Worm (Caenorhabditis elegans) whole organism, L4 larva: ENCODE results near the gene oig-5.
A peak's percentile ranks its signal among the peaks of the same experiment; 100 is the strongest.
"Not testable (repeated sequence)": the region's sequence is repeated elsewhere in the genome, so short reads cannot be mapped to it uniquely, and the experiment has no call there.

Source experiments
- F37D6.2 ChIP-seq: sonication (generic microtip); optimal IDR thresholded peaks from 2 replicates; lab custom pipeline; 2016; ENCODE audit warnings: mild to moderate bottlenecking, missing genetic modification characterization, missing compliant biosample characterization
- T20F7.1 ChIP-seq: fragments of 200-800 bp; sonication (Bioruptor generic); optimal IDR thresholded peaks from 2 replicates; lab custom pipeline; 2018; ENCODE audit warnings: mild to moderate bottlenecking, missing genetic modification characterization, missing compliant biosample characterization
- Y105C5A.15 ChIP-seq: fragments of 200-800 bp; sonication (Bioruptor generic); IDR thresholded peaks from 2 replicates; pipeline ENCODE4 v1.3.6; 2022; ENCODE audit warnings: missing genetic modification characterization, missing compliant biosample characterization
- ama-1 ChIP-seq: fragments of 150-350 bp; optimal IDR thresholded peaks from 2 replicates; lab custom pipeline; 2014; ENCODE audit warnings: inconsistent platforms, mixed read lengths
- ceh-44 ChIP-seq: fragments of 200-800 bp; sonication (Bioruptor generic); IDR thresholded peaks from 2 replicates; pipeline ENCODE4 v1.3.6; 2022; ENCODE audit warnings: missing genetic modification reagents, missing genetic modification characterization, missing compliant biosample characterization
- ceh-82 ChIP-seq: sonication (generic microtip); optimal IDR thresholded peaks from 2 replicates; lab custom pipeline; 2017; ENCODE audit warnings: missing biosample characterization, missing genetic modification characterization
- ctbp-1 ChIP-seq: fragments of 200-800 bp; sonication (Bioruptor generic); IDR thresholded peaks from 2 replicates; pipeline ENCODE4 v1.3.6; 2022; ENCODE audit warnings: missing genetic modification reagents, missing genetic modification characterization, missing compliant biosample characterization
- daf-19 ChIP-seq: fragments of 200-800 bp; sonication (Bioruptor generic); conservative IDR thresholded peaks from 2 replicates; pipeline ENCODE4 v1.3.6; 2022; ENCODE audit warnings: missing genetic modification characterization, missing compliant biosample characterization
- dmd-6 ChIP-seq: fragments of 200-800 bp; sonication (Bioruptor generic); IDR thresholded peaks from 2 replicates; pipeline ENCODE4 v1.3.6; 2022; ENCODE audit warnings: missing genetic modification reagents, missing genetic modification characterization, missing compliant biosample characterization
- dmd-9 ChIP-seq: fragments of 200-800 bp; sonication (Bioruptor generic); IDR thresholded peaks from 2 replicates; pipeline ENCODE4 v1.3.6; 2022; ENCODE audit warnings: missing genetic modification reagents, missing genetic modification characterization, missing compliant biosample characterization
- dve-1 ChIP-seq: sonication (generic microtip); optimal IDR thresholded peaks from 2 replicates; lab custom pipeline; 2017; ENCODE audit warnings: antibody characterized with exemption, mild to moderate bottlenecking, missing genetic modification characterization, missing compliant biosample characterization; ENCODE audit not compliant: insufficient read depth
- hif-1 ChIP-seq, 2 experiments: sonication (generic microtip); optimal IDR thresholded peaks; 2 replicates each; lab custom pipeline; 2016 to 2017; ENCODE audit warnings: missing compliant biosample characterization in 2 of 2, missing genetic modification characterization in 2 of 2, missing genetic modification reagents in 2 of 2, missing genotype in 2 of 2, mild to moderate bottlenecking in 1 of 2
- hlh-11 ChIP-seq: fragments of 200-800 bp; sonication (Bioruptor generic); optimal IDR thresholded peaks from 2 replicates; lab custom pipeline; 2018; ENCODE audit warnings: mild to moderate bottlenecking, missing genetic modification characterization, missing compliant biosample characterization
- hlh-30 ChIP-seq: sonication (generic microtip); optimal IDR thresholded peaks from 2 replicates; lab custom pipeline; 2017; ENCODE audit warnings: antibody characterized with exemption, mild to moderate bottlenecking, missing genetic modification characterization, missing compliant biosample characterization; ENCODE audit not compliant: insufficient read depth
- hmg-1.1 ChIP-seq: fragments of 200-800 bp; sonication (Bioruptor generic); IDR thresholded peaks from 2 replicates; pipeline ENCODE4 v1.3.6; 2022; ENCODE audit warnings: missing genetic modification reagents, missing genetic modification characterization, missing compliant biosample characterization
- lin-1 ChIP-seq: fragments of 200-800 bp; sonication (Bioruptor generic); IDR thresholded peaks from 2 replicates; pipeline ENCODE4 v1.3.6; 2022; ENCODE audit warnings: missing genetic modification reagents, missing genetic modification characterization, missing compliant biosample characterization
- lin-13 ChIP-seq: fragments of 150-350 bp; optimal IDR thresholded peaks from 2 replicates; lab custom pipeline; 2014; ENCODE audit warnings: missing biosample characterization, missing genetic modification reagents, missing genetic modification characterization
- lin-38 ChIP-seq: fragments of 200-800 bp; sonication (Bioruptor generic); IDR thresholded peaks from 2 replicates; pipeline ENCODE4 v1.3.6; 2022; ENCODE audit warnings: missing genetic modification reagents, missing genetic modification characterization, missing compliant biosample characterization
- lsy-2 ChIP-seq, 2 experiments: fragments of 150-350 bp in 1 of 2; sonication (generic microtip) in 1 of 2; optimal IDR thresholded peaks; 2 replicates each; lab custom pipeline; 2014 to 2017; ENCODE audit warnings: missing biosample characterization in 2 of 2, missing genetic modification characterization in 2 of 2
- madf-5 ChIP-seq, 2 experiments: fragments of 200-800 bp; sonication (Bioruptor generic); IDR thresholded peaks; 2 replicates each; pipeline ENCODE4 v1.3.6; 2022; ENCODE audit warnings: missing compliant biosample characterization in 2 of 2, missing genetic modification characterization in 2 of 2
- madf-9 ChIP-seq: fragments of 200-800 bp; sonication (Bioruptor generic); conservative IDR thresholded peaks from 2 replicates; pipeline ENCODE4 v1.3.6; 2022; ENCODE audit warnings: missing genetic modification reagents, missing genetic modification characterization, missing compliant biosample characterization
- mdl-1 ChIP-seq, 2 experiments: fragments of 150-350 bp in 1 of 2; sonication (generic microtip) in 1 of 2; optimal IDR thresholded peaks; 2 replicates each; lab custom pipeline; 2014 to 2017; ENCODE audit warnings: missing biosample characterization in 2 of 2, missing genetic modification characterization in 2 of 2
- mdt-29 ChIP-seq: fragments of 200-800 bp; sonication (Bioruptor generic); IDR thresholded peaks from 2 replicates; pipeline ENCODE4 v1.3.6; 2022; ENCODE audit warnings: missing genetic modification reagents, missing genetic modification characterization, missing compliant biosample characterization
- mep-1 ChIP-seq: fragments of 150-350 bp; sonication (generic microtip); optimal IDR thresholded peaks from 3 replicates; lab custom pipeline; 2014; ENCODE audit warnings: missing biosample characterization, missing genetic modification characterization
- mxl-2 ChIP-seq: fragments of 200-800 bp; sonication (Bioruptor generic); conservative IDR thresholded peaks from 2 replicates; pipeline ENCODE4 v1.3.6; 2022; ENCODE audit warnings: missing genetic modification reagents, missing genetic modification characterization, missing compliant biosample characterization
- mxl-3 ChIP-seq: fragments of 200-800 bp; sonication (Bioruptor generic); optimal IDR thresholded peaks from 2 replicates; lab custom pipeline; 2018; ENCODE audit warnings: mild to moderate bottlenecking, missing genetic modification characterization, missing compliant biosample characterization
- nhr-10 ChIP-seq: fragments of 150-350 bp; optimal IDR thresholded peaks from 2 replicates; lab custom pipeline; 2014; ENCODE audit warnings: missing biosample characterization, missing genetic modification characterization
- nhr-102 ChIP-seq: sonication (generic microtip); optimal IDR thresholded peaks from 2 replicates; lab custom pipeline; 2016; ENCODE audit warnings: mild to moderate bottlenecking, missing genetic modification characterization, moderate library complexity, missing compliant biosample characterization
- nhr-11 ChIP-seq: fragments of 150-350 bp; optimal IDR thresholded peaks from 2 replicates; lab custom pipeline; 2014; ENCODE audit warnings: missing biosample characterization, missing genetic modification characterization
- nhr-111 ChIP-seq: fragments of 200-800 bp; sonication (Bioruptor generic); optimal IDR thresholded peaks from 2 replicates; lab custom pipeline; 2018; ENCODE audit warnings: mild to moderate bottlenecking, missing genetic modification characterization, missing compliant biosample characterization
- nhr-28 ChIP-seq: fragments of 150-350 bp; optimal IDR thresholded peaks from 2 replicates; lab custom pipeline; 2014; ENCODE audit warnings: missing biosample characterization, missing genetic modification characterization
- nhr-48 ChIP-seq: sonication (generic microtip); optimal IDR thresholded peaks from 2 replicates; lab custom pipeline; 2016; ENCODE audit warnings: mild to moderate bottlenecking, missing genetic modification characterization, missing compliant biosample characterization
- nhr-76 ChIP-seq: fragments of 150-350 bp; optimal IDR thresholded peaks from 2 replicates; lab custom pipeline; 2014; ENCODE audit warnings: missing biosample characterization, missing genetic modification characterization
- pqm-1 ChIP-seq: sonication (generic microtip); optimal IDR thresholded peaks from 2 replicates; lab custom pipeline; 2017; ENCODE audit warnings: missing biosample characterization, missing genetic modification characterization
- saeg-2 ChIP-seq: fragments of 200-800 bp; sonication (Bioruptor generic); IDR thresholded peaks from 2 replicates; pipeline ENCODE4 v1.3.6; 2022; ENCODE audit warnings: missing genetic modification reagents, missing genetic modification characterization, missing compliant biosample characterization
- snpc-1.2 ChIP-seq: fragments of 200-800 bp; sonication (Bioruptor generic); IDR thresholded peaks from 2 replicates; pipeline ENCODE4 v1.3.6; 2022; ENCODE audit warnings: missing genetic modification reagents, missing genetic modification characterization, missing compliant biosample characterization
- tag-97 ChIP-seq: fragments of 200-800 bp; sonication (Bioruptor generic); IDR thresholded peaks from 2 replicates; pipeline ENCODE4 v1.3.6; 2022; ENCODE audit warnings: missing genetic modification characterization, missing compliant biosample characterization
- unc-130 ChIP-seq: sonication (generic microtip); optimal IDR thresholded peaks from 2 replicates; lab custom pipeline; 2016; ENCODE audit warnings: missing genetic modification reagents, missing genetic modification characterization, missing compliant biosample characterization
- unc-62 ChIP-seq, 3 experiments: fragments of 150-350 bp in 1 of 3; sonication (generic microtip); optimal IDR thresholded peaks in 2 of 3; peaks in 1 of 3; 1 replicate in 1 of 3; 2 replicates in 2 of 3; lab custom pipeline; 2014 to 2017; ENCODE audit warnings: missing biosample characterization in 3 of 3, missing genetic modification characterization in 3 of 3, missing genetic modification reagents in 3 of 3, missing genotype in 1 of 3
- zfp-3 ChIP-seq: fragments of 200-800 bp; sonication (Bioruptor generic); conservative IDR thresholded peaks from 2 replicates; pipeline ENCODE4 v1.3.6; 2022; ENCODE audit warnings: missing genetic modification reagents, missing genetic modification characterization, missing compliant biosample characterization
- zip-2 ChIP-seq: fragments of 150-350 bp; optimal IDR thresholded peaks from 2 replicates; lab custom pipeline; 2014; ENCODE audit warnings: missing biosample characterization, missing genetic modification characterization

Gene oig-5

ce11 chrIV:14806903-14807302, at the start of gene oig-5:
Gene oig-5, plus strand, starts transcription at chrIV:14807203.
- TF ChIP-seq saeg-2 (GFP tag; lab: Robert Waterston, UW) (no peak), nhr-48 (tag; lab: Kevin White, UChicago) (no peak)
- TF ChIP-seq, all 104 proteins: peak for 0

ce11 chrIV:14757786-14758185, 49.2 kb upstream of the oig-5 start:
- TF ChIP-seq nhr-28 (tag; lab: Kevin White, UChicago) (no peak), ceh-82 (no peak), snpc-1.2 (GFP tag; lab: Robert Waterston, UW) (peak; percentile 59; the same call in 1 of the 2 replicates)

- no peak for TF ChIP-seq nhr-111
- TF ChIP-seq tag-97 (GFP tag; lab: Robert Waterston, UW), result no peak
- no peak for TF ChIP-seq dmd-9 (GFP tag; lab: Robert Waterston, UW)
- TF ChIP-seq lin-1 (GFP tag; lab: Robert Waterston, UW), result no peak
- TF ChIP-seq mdt-29 (GFP tag; lab: Robert Waterston, UW), result no peak
- TF ChIP-seq snpc-1.2 (GFP tag; lab: Robert Waterston, UW), result peak; percentile 65
- no peak for TF ChIP-seq ceh-44 (GFP tag; lab: Robert Waterston, UW)
Observed at ce11 chrIV:14759662-14760061, 47.3 kb upstream of the oig-5 start.

- no peak for TF ChIP-seq unc-130 (GFP tag; lab: Kevin White, UChicago)
- no peak for TF ChIP-seq Y105C5A.15
- no peak for TF ChIP-seq nhr-102
- TF ChIP-seq dve-1 (tag; lab: Kevin White, UChicago), result no peak
- TF ChIP-seq mdt-29 (GFP tag; lab: Robert Waterston, UW), result no peak
- TF ChIP-seq F37D6.2 (tag; lab: Kevin White, UChicago), result no peak
- TF ChIP-seq dmd-6 (GFP tag; lab: Robert Waterston, UW), result no peak
- TF ChIP-seq pqm-1 (tag; lab: Kevin White, UChicago), result no peak
- no peak for TF ChIP-seq madf-5 (GFP tag; IDR thresholded peaks at IDR 0.05; lab: Robert Waterston, UW)
- TF ChIP-seq lin-13 (GFP tag; lab: Kevin White, UChicago), result no peak
- no peak for TF ChIP-seq lsy-2 (tag; optimal IDR thresholded peaks at IDR 0.05; lab: Kevin White, UChicago)
- no peak for TF ChIP-seq nhr-10 (tag; lab: Kevin White, UChicago)
- no peak for TF ChIP-seq ama-1 (lab: Kevin White, UChicago)
- TF ChIP-seq nhr-28 (tag; lab: Kevin White, UChicago), result no peak
- TF ChIP-seq nhr-76, result no peak
- TF ChIP-seq zip-2 (tag; lab: Kevin White, UChicago), result no peak
- TF ChIP-seq zfp-3 (GFP tag; lab: Robert Waterston, UW), result no peak
- TF ChIP-seq, all 104 proteins: peak for 0
Observed at ce11 chrIV:14760845-14761244, 46.2 kb upstream of the oig-5 start, which contains the start of gene ptp-5.2. Gene ptp-5.2, minus strand, starts transcription at chrIV:14760945.

- TF ChIP-seq lin-38 (GFP tag; lab: Robert Waterston, UW) (peak; percentile 51), hlh-11 (tag; lab: Kevin White, UChicago) (peak; percentile 80), saeg-2 (GFP tag; lab: Robert Waterston, UW) (0 out of 2 replicates have a peak, but pooled peaks have one; percentile 44), mep-1 (tag; lab: Kevin White, UChicago) (peak; percentile 36), T20F7.1 (peak; percentile 63), ctbp-1 (GFP tag; lab: Robert Waterston, UW) (0 out of 2 replicates have a peak, but pooled peaks have one; percentile 18), dmd-6 (GFP tag; lab: Robert Waterston, UW) (peak; percentile 66), madf-9 (GFP tag; lab: Robert Waterston, UW) (0 out of 2 replicates have a peak, but pooled peaks have one; percentile 25), lsy-2 (tag; optimal IDR thresholded peaks at IDR 0.05; lab: Kevin White, UChicago) (peak in 1 of 2 experiments; percentile 40), hmg-1.1 (GFP tag; lab: Robert Waterston, UW) (peak; percentile 84; the same call in 1 of the 2 replicates), unc-62 (GFP tag; optimal IDR thresholded peaks at IDR 0.05 in 1 of 2; lab: Kevin White, UChicago) (peak in 1 of 2 experiments; percentile 96), mxl-2 (GFP tag; lab: Robert Waterston, UW) (0 out of 2 replicates have a peak, but pooled peaks have one; percentile 44), mdl-1 (tag; optimal IDR thresholded peaks at IDR 0.05; lab: Kevin White, UChicago) (peak; percentile 51 to 90), mxl-3 (GFP tag; lab: Kevin White, UChicago) (peak; percentile 69), daf-19 (GFP tag; lab: Robert Waterston, UW) (0 out of 2 replicates have a peak, but pooled peaks have one; percentile 43), hif-1 (tag; optimal IDR thresholded peaks at IDR 0.05; lab: Kevin White, UChicago) (peak in 1 of 2 experiments; percentile 17), nhr-28 (tag; lab: Kevin White, UChicago) (peak; percentile 33), hlh-30 (tag; lab: Kevin White, UChicago) (peak; percentile 97), nhr-11 (tag; lab: Kevin White, UChicago) (peak; percentile 39), dve-1 (tag; lab: Kevin White, UChicago) (peak; percentile 62)
- TF ChIP-seq unc-62 (tag; optimal IDR thresholded peaks at IDR 0.05; lab: Kevin White, UChicago), result not testable (repeated sequence)
Observed at ce11 chrIV:14763348-14763747, 43.7 kb upstream of the oig-5 start.
